Fruit fly (Drosophila melanogaster) whole organism, embryonic: Measurements from ENCODE around the gene mRpS14.

Source experiments
- Aef1 ChIP-seq: fragments of 200-800 bp; sonication (Bioruptor generic); IDR thresholded peaks from 3 replicates; pipeline ENCODE4 v1.3.6; 2022; ENCODE audit warnings: missing biosample characterization, missing genetic modification characterization
- CG12744 ChIP-seq: fragments of 200-800 bp; sonication (Bioruptor generic); optimal IDR thresholded peaks from 2 replicates; lab custom pipeline; 2016; ENCODE audit warnings: missing biosample characterization, missing genetic modification characterization
- CG12769 ChIP-seq: fragments of 200-800 bp; sonication (Bioruptor generic); optimal IDR thresholded peaks from 2 replicates; lab custom pipeline; 2019; ENCODE audit warnings: missing biosample characterization, mild to moderate bottlenecking, missing genetic modification characterization, moderate library complexity
- CG13775 ChIP-seq: fragments of 200-800 bp; sonication (Bioruptor generic); optimal IDR thresholded peaks from 3 replicates; lab custom pipeline; 2017; ENCODE audit warnings: missing biosample characterization, mild to moderate bottlenecking, missing genetic modification characterization
- CG14050 ChIP-seq: fragments of 200-800 bp; sonication (Bioruptor generic); IDR thresholded peaks from 3 replicates; pipeline ENCODE4 v1.3.6; 2022; ENCODE audit warnings: missing biosample characterization, missing genetic modification characterization
- CG15011 ChIP-seq: fragments of 200-800 bp; sonication (Bioruptor generic); optimal IDR thresholded peaks from 3 replicates; lab custom pipeline; 2018; ENCODE audit warnings: missing biosample characterization, mild to moderate bottlenecking, missing genetic modification characterization
- CG15269 ChIP-seq: fragments of 200-800 bp; sonication (Bioruptor generic); optimal IDR thresholded peaks from 2 replicates; lab custom pipeline; 2018; ENCODE audit warnings: missing biosample characterization, mild to moderate bottlenecking, missing genetic modification characterization, moderate library complexity
- CG15479 ChIP-seq: fragments of 200-800 bp; sonication (Bioruptor generic); optimal IDR thresholded peaks from 3 replicates; lab custom pipeline; 2019; ENCODE audit warnings: missing biosample characterization, mild to moderate bottlenecking, missing genetic modification characterization, moderate library complexity
- CG16863 ChIP-seq: fragments of 200-800 bp; sonication (Bioruptor generic); optimal IDR thresholded peaks from 3 replicates; lab custom pipeline; 2016; ENCODE audit warnings: missing biosample characterization, missing genetic modification characterization
- CG18262 ChIP-seq: fragments of 200-800 bp; optimal IDR thresholded peaks from 3 replicates; lab custom pipeline; 2019; ENCODE audit warnings: missing biosample characterization, mild to moderate bottlenecking, missing genetic modification characterization, moderate library complexity
- CG18599 ChIP-seq: fragments of 200-800 bp; sonication (Bioruptor generic); optimal IDR thresholded peaks from 3 replicates; lab custom pipeline; 2017; ENCODE audit warnings: missing biosample characterization, missing genetic modification characterization, mild to moderate bottlenecking, moderate library complexity, missing genetic modification reagents
- CG30431 ChIP-seq: fragments of 200-800 bp; sonication (Bioruptor generic); optimal IDR thresholded peaks from 2 replicates; lab custom pipeline; 2017; ENCODE audit warnings: missing biosample characterization, missing genetic modification characterization
- CG31365 ChIP-seq: fragments of 200-800 bp; sonication (Bioruptor generic); optimal IDR thresholded peaks from 2 replicates; lab custom pipeline; 2018; ENCODE audit warnings: missing biosample characterization, mild to moderate bottlenecking, missing genetic modification characterization
- CG32772 ChIP-seq: fragments of 200-800 bp; sonication (Bioruptor generic); IDR thresholded peaks from 2 replicates; pipeline ENCODE4 v1.3.6; 2022; ENCODE audit warnings: missing biosample characterization, missing genetic modification characterization
- CG33557 ChIP-seq: fragments of 200-800 bp; sonication (Bioruptor generic); optimal IDR thresholded peaks from 2 replicates; lab custom pipeline; 2019; ENCODE audit warnings: missing biosample characterization, mild to moderate bottlenecking, missing genetic modification characterization, moderate library complexity
- CG42726 ChIP-seq: fragments of 200-800 bp; sonication (Bioruptor generic); IDR thresholded peaks from 2 replicates; pipeline ENCODE4 v1.3.6; 2022; ENCODE audit warnings: missing biosample characterization, missing genetic modification characterization; ENCODE audit not compliant: partially characterized antibody
- CG4404 ChIP-seq: fragments of 200-800 bp; sonication (Bioruptor generic); IDR thresholded peaks from 2 replicates; pipeline ENCODE4 v1.3.6; 2022; ENCODE audit warnings: missing biosample characterization, missing genetic modification characterization
- CG4707 ChIP-seq: fragments of 200-800 bp; sonication (Bioruptor generic); optimal IDR thresholded peaks from 2 replicates; lab custom pipeline; 2018; ENCODE audit warnings: missing biosample characterization, mild to moderate bottlenecking, missing genetic modification characterization, moderate library complexity
- CG6654 ChIP-seq: fragments of 200-800 bp; sonication (Bioruptor generic); optimal IDR thresholded peaks from 2 replicates; lab custom pipeline; 2017; ENCODE audit warnings: missing biosample characterization, mild to moderate bottlenecking, missing genetic modification characterization
- CG8478 ChIP-seq: fragments of >200 bp; optimal IDR thresholded peaks from 2 replicates; lab custom pipeline; 2018
- CG8944 ChIP-seq: fragments of 200-800 bp; sonication (Bioruptor generic); optimal IDR thresholded peaks from 3 replicates; lab custom pipeline; 2016; ENCODE audit warnings: missing biosample characterization, missing genetic modification characterization
- CG9437 ChIP-seq: fragments of 200-800 bp; sonication (Bioruptor generic); optimal IDR thresholded peaks from 2 replicates; lab custom pipeline; 2018; ENCODE audit warnings: missing biosample characterization, mild to moderate bottlenecking, missing genetic modification characterization
- CG9609 ChIP-seq: fragments of 200-800 bp; sonication (Bioruptor generic); optimal IDR thresholded peaks from 3 replicates; lab custom pipeline; 2016; ENCODE audit warnings: missing biosample characterization, missing genetic modification characterization
- CG9932 ChIP-seq: fragments of 200-800 bp; sonication (Bioruptor generic); IDR thresholded peaks from 2 replicates; pipeline ENCODE4 v1.3.6; 2022; ENCODE audit warnings: missing biosample characterization, missing genetic modification characterization
- Dip2 ChIP-seq: fragments of 200-800 bp; sonication (Bioruptor generic); IDR thresholded peaks from 2 replicates; pipeline ENCODE4 v1.3.6; 2022; ENCODE audit warnings: missing biosample characterization, missing genetic modification characterization
- Dp ChIP-seq: fragments of 200-800 bp; sonication (Bioruptor generic); optimal IDR thresholded peaks from 2 replicates; lab custom pipeline; 2018; ENCODE audit warnings: missing biosample characterization, mild to moderate bottlenecking, missing genetic modification characterization, moderate library complexity
- Dref ChIP-seq: fragments of 200-800 bp; sonication (Bioruptor generic); IDR thresholded peaks from 2 replicates; pipeline ENCODE4 v1.3.6; 2022; ENCODE audit warnings: missing biosample characterization, missing genetic modification characterization
- GATAe ChIP-seq: fragments of 200-800 bp; sonication (Bioruptor generic); conservative IDR thresholded peaks from 2 replicates; pipeline ENCODE4 v1.3.6; 2022; ENCODE audit warnings: missing biosample characterization, missing genetic modification characterization
- Hmr ChIP-seq: fragments of 200-800 bp; sonication (Bioruptor generic); optimal IDR thresholded peaks from 3 replicates; lab custom pipeline; 2017; ENCODE audit warnings: mild to moderate bottlenecking, missing biosample characterization, missing genetic modification reagents, missing genetic modification characterization
- MBD-R2 ChIP-seq: fragments of 200-800 bp; sonication (Bioruptor generic); IDR thresholded peaks from 2 replicates; pipeline ENCODE4 v1.3.6; 2022; ENCODE audit warnings: missing biosample characterization, missing genetic modification characterization
- Poxn ChIP-seq: fragments of 200-800 bp; sonication (Bioruptor generic); IDR thresholded peaks from 2 replicates; pipeline ENCODE4 v1.3.6; 2022; ENCODE audit warnings: missing biosample characterization, missing genetic modification characterization
- Sox100B ChIP-seq: fragments of 200-800 bp; sonication (Bioruptor generic); optimal IDR thresholded peaks from 3 replicates; lab custom pipeline; 2018; ENCODE audit warnings: missing biosample characterization, mild to moderate bottlenecking, missing genetic modification characterization
- TFAM ChIP-seq: fragments of 200-800 bp; sonication (Bioruptor generic); optimal IDR thresholded peaks from 2 replicates; lab custom pipeline; 2017; ENCODE audit warnings: missing biosample characterization, missing genetic modification characterization, inconsistent platforms
- Xrp1 ChIP-seq: fragments of 200-800 bp; sonication (Bioruptor generic); IDR thresholded peaks from 2 replicates; pipeline ENCODE4 v1.3.6; 2022; ENCODE audit warnings: missing biosample characterization, missing genetic modification characterization
- cg ChIP-seq: fragments of 200-800 bp; sonication (Bioruptor generic); optimal IDR thresholded peaks from 3 replicates; lab custom pipeline; 2019; ENCODE audit warnings: missing biosample characterization, mild to moderate bottlenecking, missing genetic modification characterization, moderate library complexity
- chif ChIP-seq, 2 experiments: fragments of 200-800 bp; sonication (Bioruptor generic); optimal IDR thresholded peaks; 3 replicates each; lab custom pipeline; 2016; ENCODE audit warnings: missing biosample characterization in 2 of 2, missing genetic modification characterization in 2 of 2
- dan ChIP-seq: fragments of 200-800 bp; sonication (Bioruptor generic); IDR thresholded peaks from 2 replicates; pipeline ENCODE4 v1.3.6; 2022; ENCODE audit warnings: missing biosample characterization, missing genetic modification characterization
- dmrt99B ChIP-seq: fragments of 200-800 bp; sonication (Bioruptor generic); optimal IDR thresholded peaks from 2 replicates; lab custom pipeline; 2018; ENCODE audit warnings: missing biosample characterization, mild to moderate bottlenecking, missing genetic modification characterization, moderate library complexity
- dysf ChIP-seq: fragments of 200-800 bp; sonication (Bioruptor generic); IDR thresholded peaks from 3 replicates; pipeline ENCODE4 v1.3.6; 2022; ENCODE audit warnings: missing biosample characterization, missing genetic modification characterization
- eve ChIP-seq, 2 experiments: fragments of >200 bp; optimal IDR thresholded peaks; 2 replicates each; lab custom pipeline; 2017; ENCODE audit warnings: missing biosample characterization in 2 of 2, missing genetic modification characterization in 2 of 2
- maf-S ChIP-seq: fragments of 200-800 bp; sonication (Bioruptor generic); optimal IDR thresholded peaks from 2 replicates; lab custom pipeline; 2016; ENCODE audit warnings: missing biosample characterization, missing genetic modification characterization
- nerfin-2 ChIP-seq: fragments of 200-800 bp; sonication (Bioruptor generic); IDR thresholded peaks from 2 replicates; pipeline ENCODE4 v1.3.6; 2022; ENCODE audit warnings: missing biosample characterization, missing genetic modification characterization; ENCODE audit not compliant: partially characterized antibody
- nmo ChIP-seq: fragments of 200-800 bp; sonication (Bioruptor generic); optimal IDR thresholded peaks from 2 replicates; lab custom pipeline; 2018; ENCODE audit warnings: missing biosample characterization, mild to moderate bottlenecking, missing genetic modification characterization, moderate library complexity
- psq ChIP-seq: fragments of 200-800 bp; sonication (Bioruptor generic); optimal IDR thresholded peaks from 2 replicates; lab custom pipeline; 2017; ENCODE audit warnings: missing biosample characterization, missing genetic modification characterization
- row ChIP-seq: fragments of 200-800 bp; sonication (Bioruptor generic); IDR thresholded peaks from 3 replicates; pipeline ENCODE4 v1.3.6; 2022; ENCODE audit warnings: missing biosample characterization, missing genetic modification characterization
- slp2 ChIP-seq: fragments of 200-800 bp; sonication (Bioruptor generic); optimal IDR thresholded peaks from 2 replicates; lab custom pipeline; 2016; ENCODE audit warnings: missing biosample characterization, missing genetic modification characterization
- sqz ChIP-seq: fragments of 200-800 bp; sonication (Bioruptor generic); optimal IDR thresholded peaks from 3 replicates; lab custom pipeline; 2018; ENCODE audit warnings: missing biosample characterization, mild to moderate bottlenecking, missing genetic modification characterization
- stwl ChIP-seq: fragments of 200-800 bp; sonication (Bioruptor generic); optimal IDR thresholded peaks from 3 replicates; lab custom pipeline; 2018; ENCODE audit warnings: missing biosample characterization, mild to moderate bottlenecking, missing genetic modification characterization, moderate library complexity
- toy ChIP-seq: fragments of 200-800 bp; sonication (Bioruptor generic); IDR thresholded peaks from 2 replicates; pipeline ENCODE4 v1.3.6; 2022; ENCODE audit warnings: missing biosample characterization, missing genetic modification characterization
- trem ChIP-seq: fragments of 200-800 bp; optimal IDR thresholded peaks from 3 replicates; lab custom pipeline; 2019; ENCODE audit warnings: missing biosample characterization, mild to moderate bottlenecking, missing genetic modification characterization, moderate library complexity
- vnd ChIP-seq: fragments of 200-800 bp; sonication (Bioruptor generic); IDR thresholded peaks from 3 replicates; pipeline ENCODE4 v1.3.6; 2022; ENCODE audit warnings: missing biosample characterization, missing genetic modification characterization; ENCODE audit not compliant: partially characterized antibody
- zen ChIP-seq: fragments of 200-800 bp; sonication (Bioruptor generic); optimal IDR thresholded peaks from 3 replicates; lab custom pipeline; 2018; ENCODE audit warnings: missing biosample characterization, mild to moderate bottlenecking, missing genetic modification characterization, moderate library complexity

Gene mRpS14

DNA sequence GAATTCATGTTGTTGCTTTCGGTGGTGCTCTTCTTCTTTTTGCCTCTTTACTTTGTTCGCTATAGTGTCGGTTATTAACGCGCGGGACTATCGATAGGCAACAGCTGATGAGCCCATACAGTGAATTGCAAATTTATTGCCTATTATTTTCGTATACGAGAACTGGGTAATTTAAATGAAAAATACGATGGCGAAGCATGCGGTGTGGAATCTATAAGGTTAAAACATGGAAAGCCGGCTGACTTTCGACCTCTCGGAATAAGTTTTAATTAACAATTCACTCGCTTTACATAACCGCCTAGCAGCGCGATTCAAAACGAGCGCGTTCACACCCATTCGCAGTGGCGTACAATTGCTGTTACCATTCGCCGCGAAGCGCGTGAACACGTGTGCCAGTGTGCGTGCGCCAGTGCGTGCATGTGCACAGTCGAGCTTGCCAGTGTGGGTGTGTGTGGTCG, at the start of gene mRpS14, which contains the start of gene Naa15-16 (continued):
- TF ChIP-seq dmrt99B (tag; lab: Kevin White, UChicago) = no peak
- no peak for TF ChIP-seq chif (GFP tag; optimal IDR thresholded peaks at IDR 0.05; lab: Kevin White, UChicago)
- no peak for TF ChIP-seq CG30431
- TF ChIP-seq Poxn (GFP tag; lab: Robert Waterston, UW) = no peak
- no peak for TF ChIP-seq slp2 (GFP tag; lab: Kevin White, UChicago)
- TF ChIP-seq row = no peak
- no peak for TF ChIP-seq sqz (GFP tag; lab: Kevin White, UChicago)
- TF ChIP-seq Dp (GFP tag; lab: Kevin White, UChicago) = peak; percentile 79
- no peak for TF ChIP-seq Aef1
- no peak for TF ChIP-seq CG15479 (GFP tag; lab: Kevin White, UChicago)
- TF ChIP-seq Sox100B (GFP tag; lab: Kevin White, UChicago) = no peak
- TF ChIP-seq CG42726 (GFP tag; lab: Robert Waterston, UW) = no peak
- TF ChIP-seq CG4404 = no peak
- no peak for TF ChIP-seq CG31365
- no peak for TF ChIP-seq maf-S (GFP tag; lab: Kevin White, UChicago)
- TF ChIP-seq dysf (GFP tag; lab: Robert Waterston, UW) = no peak
- no peak for TF ChIP-seq CG32772
- peak; percentile 50; the same call in 2 of the 3 replicates for TF ChIP-seq vnd (GFP tag; lab: Robert Waterston, UW)
- TF ChIP-seq stwl = no peak
- TF ChIP-seq TFAM (GFP tag; lab: Kevin White, UChicago) = no peak
- TF ChIP-seq psq (GFP tag; lab: Kevin White, UChicago) = no peak
- no peak for TF ChIP-seq CG18262 (tag; lab: Kevin White, UChicago)
- no peak for TF ChIP-seq Hmr
- TF ChIP-seq Xrp1 (GFP tag; lab: Robert Waterston, UW) = no peak
- no peak for TF ChIP-seq Dip2
- no peak for TF ChIP-seq CG4707 (GFP tag; lab: Kevin White, UChicago)
- peak; percentile 61; the same call in 1 of the 2 replicates for TF ChIP-seq nerfin-2 (GFP tag; lab: Robert Waterston, UW)
- no peak for TF ChIP-seq CG16863
- TF ChIP-seq CG6654 (GFP tag; lab: Kevin White, UChicago) = no peak
- no peak for TF ChIP-seq CG13775
- TF ChIP-seq CG12769 = no peak
- no peak for TF ChIP-seq CG15011
- no peak for TF ChIP-seq GATAe (GFP tag; lab: Robert Waterston, UW)
- no peak for TF ChIP-seq dan (GFP tag; lab: Robert Waterston, UW)
- no peak for TF ChIP-seq zen (tag; lab: Kevin White, UChicago)
- TF ChIP-seq MBD-R2 (GFP tag; lab: Robert Waterston, UW) = peak; percentile 72
- peak; percentile 75 for TF ChIP-seq CG8478 (lab: Kevin White, UChicago)
- TF ChIP-seq trem (tag; lab: Kevin White, UChicago) = peak; percentile 47
- TF ChIP-seq CG33557 (GFP tag; lab: Kevin White, UChicago) = no peak
- no peak for TF ChIP-seq CG15269 (tag; lab: Kevin White, UChicago)
- no peak for TF ChIP-seq CG18599 (GFP tag; lab: Kevin White, UChicago)
- TF ChIP-seq CG9437 (GFP tag; lab: Kevin White, UChicago) = peak; percentile 18
- TF ChIP-seq nmo = peak; percentile 2
- no peak for TF ChIP-seq eve (GFP tag; optimal IDR thresholded peaks at IDR 0.05; lab: Kevin White, UChicago)
- TF ChIP-seq Dref (GFP tag; lab: Robert Waterston, UW) = peak; percentile 58
- TF ChIP-seq CG9932 (GFP tag; lab: Robert Waterston, UW) = no peak
- TF ChIP-seq toy (GFP tag; lab: Robert Waterston, UW) = no peak
- no peak for TF ChIP-seq CG9609 (GFP tag; lab: Kevin White, UChicago)
- TF ChIP-seq cg (GFP tag; lab: Kevin White, UChicago) = peak; percentile 92
- no peak for TF ChIP-seq CG12744
- no peak for TF ChIP-seq CG14050
- no peak for TF ChIP-seq CG8944
